Worm (Caenorhabditis elegans): ENCODE measurements around the gene F23H12.5.

F23H12.5 gene

DNA sequence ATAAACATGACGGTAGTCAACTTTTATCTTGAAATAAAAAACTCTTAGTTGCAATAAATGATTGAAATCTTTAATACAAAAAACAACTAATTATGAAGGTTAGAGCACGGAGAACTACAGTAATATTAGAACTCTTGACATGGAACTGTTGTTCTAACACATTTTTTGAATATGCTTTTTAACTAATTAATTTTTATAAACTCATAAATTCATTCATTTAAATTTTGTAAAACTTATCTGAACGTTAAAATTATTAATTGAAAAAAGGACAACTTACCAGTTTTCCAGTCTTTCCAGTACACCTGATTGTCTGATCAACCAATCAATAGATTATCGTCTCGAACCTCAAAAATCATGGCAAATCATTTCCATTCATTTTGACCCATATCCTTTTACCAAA, 6.0 kb upstream of the F23H12.5 start, which contains the start of gene sqt-3:
sqt-3 (plus strand) TSS at position 301 of the 400 bp plus-strand sequence.
- TF ChIP-seq zag-1 (tag; optimal IDR thresholded peaks at IDR 0.05) (no peak), F13H6.1 (tag; optimal IDR thresholded peaks at IDR 0.05) (no peak), nhr-129 (tag; optimal IDR thresholded peaks at IDR 0.05) (no peak), elt-3 (tag; optimal IDR thresholded peaks at IDR 0.05) (no peak), elt-1 (tag; optimal IDR thresholded peaks at IDR 0.05) (no peak), C34F6.9 (tag; optimal IDR thresholded peaks at IDR 0.05) (no peak), ceh-16 (tag; optimal IDR thresholded peaks at IDR 0.05) (no peak), aly-2 (tag; optimal IDR thresholded peaks at IDR 0.05) (no peak), nhr-6 (tag; optimal IDR thresholded peaks at IDR 0.05) (no peak), nhr-23 (tag; optimal IDR thresholded peaks at IDR 0.05) (no peak), snpc-4 (tag; optimal IDR thresholded peaks at IDR 0.05) (no peak), blmp-1 (tag; optimal IDR thresholded peaks at IDR 0.05; ENCODE audit: insufficient read depth) (no peak), ZK546.5 (tag; optimal IDR thresholded peaks at IDR 0.05) (no peak), nhr-237 (tag; optimal IDR thresholded peaks at IDR 0.05) (no peak), fos-1 (tag; optimal IDR thresholded peaks at IDR 0.05) (no peak), ceh-82 (tag; optimal IDR thresholded peaks at IDR 0.05) (no peak), skn-1 (tag; optimal IDR thresholded peaks at IDR 0.05) (no peak), nhr-77 (tag; optimal IDR thresholded peaks at IDR 0.05) (no peak), R02D3.7 (tag; optimal IDR thresholded peaks at IDR 0.05) (no peak)

DNA sequence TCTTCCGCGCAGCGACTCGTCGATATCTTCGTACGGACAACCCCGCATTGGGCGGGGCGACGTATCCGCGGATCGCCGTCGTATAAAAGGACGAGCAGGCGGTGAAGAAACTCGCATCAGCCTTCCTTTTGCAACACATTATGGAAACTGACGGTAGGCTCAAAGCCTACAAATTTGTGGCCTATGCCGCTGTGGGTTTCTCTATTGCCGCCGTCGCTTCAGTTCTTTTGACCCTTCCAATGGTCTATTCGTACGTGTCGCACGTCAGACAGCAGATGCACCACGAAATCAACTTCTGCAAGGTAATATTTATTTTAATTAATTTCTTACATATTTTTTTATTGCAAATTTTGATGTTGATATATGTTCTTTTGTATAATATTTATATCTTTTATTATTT, 5.6 kb upstream of the F23H12.5 start:
- TF ChIP-seq nhr-77 (tag; optimal IDR thresholded peaks at IDR 0.05) (no peak), ama-1 (optimal IDR thresholded peaks at IDR 0.05) (peak; percentile 51), sma-3 (GFP tag; optimal IDR thresholded peaks at IDR 0.05) (no peak), gmeb-1 (tag; optimal IDR thresholded peaks at IDR 0.05) (no peak), lsy-2 (tag; optimal IDR thresholded peaks at IDR 0.05) (no peak)

DNA sequence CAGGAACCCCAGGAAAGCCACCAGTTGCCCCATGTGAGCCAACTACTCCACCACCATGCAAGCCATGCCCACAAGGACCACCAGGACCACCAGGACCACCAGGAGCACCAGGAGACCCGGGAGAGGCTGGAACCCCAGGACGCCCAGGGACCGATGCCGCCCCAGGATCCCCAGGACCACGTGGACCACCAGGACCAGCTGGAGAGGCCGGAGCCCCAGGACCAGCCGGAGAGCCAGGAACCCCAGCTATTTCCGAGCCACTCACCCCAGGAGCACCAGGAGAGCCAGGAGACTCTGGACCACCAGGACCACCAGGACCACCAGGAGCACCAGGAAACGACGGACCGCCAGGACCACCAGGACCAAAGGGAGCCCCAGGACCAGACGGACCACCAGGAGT, 4.9 kb upstream of the F23H12.5 start:
- TF ChIP-seq nhr-237 (tag; optimal IDR thresholded peaks at IDR 0.05) (no peak), sma-9 (GFP tag; optimal IDR thresholded peaks at IDR 0.05) (no peak), sma-9 (tag; optimal IDR thresholded peaks at IDR 0.05) (no peak), nhr-10 (tag; optimal IDR thresholded peaks at IDR 0.05) (no peak), peb-1 (tag; optimal IDR thresholded peaks at IDR 0.05) (no peak), mdl-1 (tag; optimal IDR thresholded peaks at IDR 0.05) (no peak), ama-1 (optimal IDR thresholded peaks at IDR 0.05) (no peak), blmp-1 (tag; optimal IDR thresholded peaks at IDR 0.05; ENCODE audit: insufficient read depth) (no peak), unc-39 (tag; optimal IDR thresholded peaks at IDR 0.05) (no peak), ztf-4 (tag; optimal IDR thresholded peaks at IDR 0.05) (no peak), lin-11 (tag; optimal IDR thresholded peaks at IDR 0.05) (no peak), gmeb-1 (tag; optimal IDR thresholded peaks at IDR 0.05) (no peak), ceh-82 (tag; optimal IDR thresholded peaks at IDR 0.05) (no peak)

DNA sequence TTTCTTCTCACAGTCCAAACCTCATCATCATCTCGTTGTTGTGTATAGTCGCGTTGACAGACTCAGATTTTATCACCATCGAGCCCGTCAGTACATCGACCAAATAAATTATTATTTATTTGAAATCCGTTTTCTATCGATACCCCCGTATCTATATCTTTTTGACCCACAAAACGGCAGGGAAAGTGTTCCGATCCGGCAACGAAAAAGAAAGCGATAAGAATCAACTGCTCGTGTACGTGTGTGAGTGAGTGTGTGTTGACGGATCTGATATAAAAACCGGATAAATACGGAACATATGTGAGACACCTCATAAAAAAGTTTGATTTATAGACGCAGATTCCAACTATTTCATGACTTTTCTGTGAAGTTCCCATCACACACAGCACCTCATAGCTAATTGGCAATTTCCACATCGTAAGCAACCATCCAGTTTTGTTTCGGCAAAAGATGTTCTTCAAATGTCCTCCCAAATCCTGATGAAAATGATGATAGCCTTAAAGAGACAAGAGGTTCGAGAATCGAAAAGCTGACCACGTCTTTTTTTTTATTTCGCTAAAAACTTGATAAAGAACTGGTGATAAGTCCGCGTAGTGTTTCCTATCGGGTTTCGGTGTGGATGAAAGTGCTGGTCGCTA, 4.1 kb upstream of the F23H12.5 start:
- TF ChIP-seq nhr-237 (tag; optimal IDR thresholded peaks at IDR 0.05) (no peak), elt-3 (tag; optimal IDR thresholded peaks at IDR 0.05) (no peak), nhr-21 (tag; optimal IDR thresholded peaks at IDR 0.05) (peak; percentile 52), skn-1 (tag; optimal IDR thresholded peaks at IDR 0.05) (no peak), ztf-1 (GFP tag; conservative IDR thresholded peaks at IDR 0.05) (no peak), lin-13 (GFP tag; optimal IDR thresholded peaks at IDR 0.05) (no peak), ztf-11 (tag; optimal IDR thresholded peaks at IDR 0.05) (no peak), elt-1 (tag; optimal IDR thresholded peaks at IDR 0.05) (no peak), blmp-1 (tag; optimal IDR thresholded peaks at IDR 0.05; ENCODE audit: insufficient read depth) (peak; percentile 11), nhr-25 (tag; optimal IDR thresholded peaks at IDR 0.05) (no peak), sem-4 (tag; optimal IDR thresholded peaks at IDR 0.05) (peak; percentile 53), lsy-2 (tag; optimal IDR thresholded peaks at IDR 0.05) (peak in 1 of 2 experiments; percentile 43), ama-1 (optimal IDR thresholded peaks at IDR 0.05) (peak; percentile 84), nhr-11 (tag; optimal IDR thresholded peaks at IDR 0.05) (no peak), unc-62 (GFP tag; optimal IDR thresholded peaks at IDR 0.05) (no peak), R02D3.7 (tag; optimal IDR thresholded peaks at IDR 0.05) (no peak)
